Fruit fly (Drosophila melanogaster) Kc167 (cell line): Measurements from ENCODE around the gene Hsp60B.

Experiments used
- Myc ChIP-seq: fragments of >200 bp; optimal IDR thresholded peaks from 2 replicates; lab custom pipeline; 2017; ENCODE audit warnings: missing external identifiers
- Sin3A ChIP-seq: fragments of >200 bp; optimal IDR thresholded peaks from 2 replicates; lab custom pipeline; 2018; ENCODE audit warnings: missing external identifiers
- h ChIP-seq: fragments of >200 bp; optimal IDR thresholded peaks from 3 replicates; lab custom pipeline; 2018; ENCODE audit warnings: missing external identifiers
- psq ChIP-seq: fragments of >200 bp; optimal IDR thresholded peaks from 2 replicates; lab custom pipeline; 2017; ENCODE audit warnings: missing external identifiers
- ttk ChIP-seq: sonication (Bioruptor generic); optimal IDR thresholded peaks from 2 replicates; lab custom pipeline; 2017; ENCODE audit warnings: missing external identifiers

dm6 chr2L:683078-683477, 45.1 kb upstream of the Hsp60B start:
- no peak for TF ChIP-seq ttk
- no peak for TF ChIP-seq h
- TF ChIP-seq psq: no peak
- TF ChIP-seq Myc (lab: Kevin White, UChicago): no peak
- no peak for TF ChIP-seq Sin3A (lab: Kevin White, UChicago)
